Worm (Caenorhabditis elegans) whole organism, late embryonic: ENCODE data around the gene tbc-14.

Source experiments
- C08G9.2 ChIP-seq: sonication (generic microtip); optimal IDR thresholded peaks from 2 replicates; lab custom pipeline; 2016; ENCODE audit warnings: mild to moderate bottlenecking, missing genetic modification characterization, moderate library complexity, missing compliant biosample characterization
- K02D7.2 ChIP-seq: sonication (generic microtip); optimal IDR thresholded peaks from 2 replicates; lab custom pipeline; 2017; ENCODE audit warnings: mild to moderate bottlenecking, missing genetic modification characterization, missing compliant biosample characterization
- T23F11.4 ChIP-seq: fragments of 200-800 bp; sonication (Bioruptor generic); optimal IDR thresholded peaks from 2 replicates; lab custom pipeline; 2018; ENCODE audit warnings: mild to moderate bottlenecking, missing genetic modification characterization, missing compliant biosample characterization
- ama-1 ChIP-seq: fragments of 150-350 bp; optimal IDR thresholded peaks from 2 replicates; lab custom pipeline; 2014
- ceh-19 ChIP-seq: fragments of 200-800 bp; sonication (Bioruptor generic); optimal IDR thresholded peaks from 2 replicates; lab custom pipeline; 2018; ENCODE audit warnings: mild to moderate bottlenecking, missing genetic modification characterization, missing compliant biosample characterization
- ceh-22 ChIP-seq: sonication (generic microtip); optimal IDR thresholded peaks from 2 replicates; lab custom pipeline; 2017; ENCODE audit warnings: missing biosample characterization, missing genetic modification characterization
- ceh-31 ChIP-seq: sonication (generic microtip); optimal IDR thresholded peaks from 2 replicates; lab custom pipeline; 2016; ENCODE audit warnings: missing genetic modification characterization, missing compliant biosample characterization
- ceh-45 ChIP-seq: fragments of 200-800 bp; sonication (Bioruptor generic); IDR thresholded peaks from 2 replicates; pipeline ENCODE4 v1.3.6; 2022; ENCODE audit warnings: missing genetic modification reagents, missing genetic modification characterization, missing compliant biosample characterization
- ceh-48 ChIP-seq: sonication (generic microtip); optimal IDR thresholded peaks from 2 replicates; lab custom pipeline; 2016; ENCODE audit warnings: missing genetic modification characterization, inconsistent platforms, missing compliant biosample characterization
- ceh-6 ChIP-seq: fragments of 200-800 bp; sonication (Bioruptor generic); optimal IDR thresholded peaks from 2 replicates; lab custom pipeline; 2018; ENCODE audit warnings: mild to moderate bottlenecking, missing genetic modification characterization, missing compliant biosample characterization
- che-1 ChIP-seq: sonication (generic microtip); optimal IDR thresholded peaks from 2 replicates; lab custom pipeline; 2016; ENCODE audit warnings: mild to moderate bottlenecking, missing genetic modification characterization, missing compliant biosample characterization
- dmd-4 ChIP-seq: sonication (generic microtip); optimal IDR thresholded peaks from 2 replicates; lab custom pipeline; 2016; ENCODE audit warnings: borderline replicate concordance, missing genetic modification characterization, missing compliant biosample characterization
- dve-1 ChIP-seq: sonication (generic microtip); optimal IDR thresholded peaks from 2 replicates; lab custom pipeline; 2017; ENCODE audit warnings: antibody characterized with exemption, mild to moderate bottlenecking, missing genetic modification characterization, missing compliant biosample characterization
- elt-4 ChIP-seq: sonication (generic microtip); optimal IDR thresholded peaks from 2 replicates; lab custom pipeline; 2016; ENCODE audit warnings: missing genetic modification characterization, missing compliant biosample characterization
- eyg-1 ChIP-seq: sonication (generic microtip); optimal IDR thresholded peaks from 2 replicates; lab custom pipeline; 2016; ENCODE audit warnings: missing genotype, missing genetic modification characterization, missing compliant biosample characterization
- fkh-10 ChIP-seq: fragments of 150-350 bp; optimal IDR thresholded peaks from 2 replicates; lab custom pipeline; 2014; ENCODE audit warnings: missing biosample characterization, missing genetic modification reagents, missing genetic modification characterization
- fkh-6 ChIP-seq: sonication (generic microtip); optimal IDR thresholded peaks from 2 replicates; lab custom pipeline; 2016; ENCODE audit warnings: missing genetic modification characterization, missing compliant biosample characterization
- gmeb-2 ChIP-seq: sonication (generic microtip); optimal IDR thresholded peaks from 2 replicates; lab custom pipeline; 2016; ENCODE audit warnings: missing genetic modification characterization, inconsistent platforms, missing compliant biosample characterization
- hlh-15 ChIP-seq: sonication (generic microtip); optimal IDR thresholded peaks from 2 replicates; lab custom pipeline; 2016; ENCODE audit warnings: missing genetic modification characterization, missing compliant biosample characterization
- hlh-30 ChIP-seq: sonication (generic microtip); optimal IDR thresholded peaks from 2 replicates; lab custom pipeline; 2017; ENCODE audit warnings: antibody characterized with exemption, missing genetic modification characterization, missing compliant biosample characterization; ENCODE audit not compliant: insufficient read depth
- hlh-6 ChIP-seq: sonication (generic microtip); optimal IDR thresholded peaks from 2 replicates; lab custom pipeline; 2016; ENCODE audit warnings: missing genotype, missing genetic modification characterization, missing compliant biosample characterization
- hlh-8 ChIP-seq: sonication (generic microtip); optimal IDR thresholded peaks from 2 replicates; lab custom pipeline; 2016; ENCODE audit warnings: missing genotype, missing genetic modification characterization, missing compliant biosample characterization
- madf-2 ChIP-seq: sonication (generic microtip); optimal IDR thresholded peaks from 2 replicates; lab custom pipeline; 2017; ENCODE audit warnings: missing genetic modification characterization, missing compliant biosample characterization
- mec-3 ChIP-seq: sonication (generic microtip); optimal IDR thresholded peaks from 2 replicates; lab custom pipeline; 2016; ENCODE audit warnings: borderline replicate concordance, missing genetic modification characterization, missing compliant biosample characterization
- nfya-1 ChIP-seq: sonication (generic microtip); optimal IDR thresholded peaks from 2 replicates; lab custom pipeline; 2017; ENCODE audit warnings: missing genetic modification characterization, mild to moderate bottlenecking, missing compliant biosample characterization, antibody characterized with exemption, moderate library complexity
- nhr-11 ChIP-seq: fragments of 150-350 bp; optimal IDR thresholded peaks from 2 replicates; lab custom pipeline; 2014; ENCODE audit warnings: missing biosample characterization, missing genetic modification characterization
- nhr-232 ChIP-seq: sonication (generic microtip); optimal IDR thresholded peaks from 2 replicates; lab custom pipeline; 2016; ENCODE audit warnings: missing genetic modification characterization, missing compliant biosample characterization
- odd-2 ChIP-seq: sonication (generic microtip); optimal IDR thresholded peaks from 2 replicates; lab custom pipeline; 2017; ENCODE audit warnings: antibody characterized with exemption, mild to moderate bottlenecking, missing genetic modification characterization, missing compliant biosample characterization
- pag-3 ChIP-seq: sonication (generic microtip); optimal IDR thresholded peaks from 2 replicates; lab custom pipeline; 2016; ENCODE audit warnings: missing compliant biosample characterization, missing genetic modification characterization, borderline replicate concordance
- pat-9 ChIP-seq: fragments of 200-800 bp; sonication (Bioruptor generic); optimal IDR thresholded peaks from 2 replicates; lab custom pipeline; 2018; ENCODE audit warnings: mild to moderate bottlenecking, missing genetic modification characterization, moderate library complexity, missing compliant biosample characterization
- pax-1 ChIP-seq: fragments of 150-350 bp; optimal IDR thresholded peaks from 2 replicates; lab custom pipeline; 2014; ENCODE audit warnings: missing biosample characterization, missing genetic modification characterization
- pha-2 ChIP-seq: sonication (generic microtip); optimal IDR thresholded peaks from 2 replicates; lab custom pipeline; 2017; ENCODE audit warnings: mild to moderate bottlenecking, missing genetic modification characterization, missing compliant biosample characterization
- pros-1 ChIP-seq: fragments of 150-350 bp; optimal IDR thresholded peaks from 2 replicates; lab custom pipeline; 2014; ENCODE audit warnings: missing biosample characterization, missing genetic modification reagents, missing genetic modification characterization
- ref-2 ChIP-seq: sonication (generic microtip); optimal IDR thresholded peaks from 2 replicates; lab custom pipeline; 2016; ENCODE audit warnings: missing genetic modification characterization, missing compliant biosample characterization
- sdc-2 ChIP-seq: sonication (generic microtip); optimal IDR thresholded peaks from 2 replicates; lab custom pipeline; 2016; ENCODE audit warnings: missing genotype, missing genetic modification characterization, missing compliant biosample characterization
- sox-2 ChIP-seq: fragments of 200-800 bp; sonication (Bioruptor generic); IDR thresholded peaks from 2 replicates; pipeline ENCODE4 v1.3.6; 2022; ENCODE audit warnings: missing genetic modification reagents, missing genetic modification characterization, missing compliant biosample characterization
- tbx-2 ChIP-seq: sonication (generic microtip); optimal IDR thresholded peaks from 2 replicates; lab custom pipeline; 2016; ENCODE audit warnings: missing genetic modification characterization, missing compliant biosample characterization
- ttx-3 ChIP-seq: sonication (generic microtip); optimal IDR thresholded peaks from 2 replicates; lab custom pipeline; 2016; ENCODE audit warnings: missing genetic modification reagents, missing genetic modification characterization, missing compliant biosample characterization
- unc-3 ChIP-seq, 2 experiments: fragments of 200-800 bp in 1 of 2; sonication (Bioruptor generic) in 1 of 2; sonication (generic microtip) in 1 of 2; conservative IDR thresholded peaks in 1 of 2; optimal IDR thresholded peaks in 1 of 2; 2 replicates each; pipeline versions ENCODE4 v1.3.6 to Lab custom; 2016 to 2022; ENCODE audit warnings: missing compliant biosample characterization in 2 of 2, missing genetic modification characterization in 2 of 2, missing genetic modification reagents in 1 of 2
- unc-42 ChIP-seq: sonication (generic microtip); optimal IDR thresholded peaks from 2 replicates; lab custom pipeline; 2016; ENCODE audit warnings: missing genotype, missing genetic modification characterization, missing compliant biosample characterization
- unc-55 ChIP-seq: sonication (generic microtip); optimal IDR thresholded peaks from 2 replicates; lab custom pipeline; 2017; ENCODE audit warnings: missing biosample characterization, missing genetic modification reagents, missing genetic modification characterization
- zip-5 ChIP-seq: sonication (generic microtip); optimal IDR thresholded peaks from 2 replicates; lab custom pipeline; 2016; ENCODE audit warnings: missing genetic modification characterization, missing compliant biosample characterization

tbc-14 gene

ce11 chrII:13416552-13416951 is 30.8 kb downstream of the tbc-14 start:
- TF ChIP-seq elt-4 (tag; lab: Kevin White, UChicago) = no peak
- TF ChIP-seq ceh-48 (tag; lab: Kevin White, UChicago) = no peak
- TF ChIP-seq odd-2 = no peak
- TF ChIP-seq, all 69 proteins: peak for 0

ce11 chrII:13414554-13415057 is 32.8 kb downstream of the tbc-14 start, which contains the start of gene Y48E1C.1:
Y48E1C.1 (plus strand) TSS chrII:13415007.
- no peak for TF ChIP-seq ref-2 (tag; lab: Kevin White, UChicago)
- no peak for TF ChIP-seq pros-1
- TF ChIP-seq dmd-4 (tag; lab: Kevin White, UChicago) = no peak
- TF ChIP-seq hlh-15 (tag; lab: Kevin White, UChicago) = no peak
- no peak for TF ChIP-seq pag-3 (tag; lab: Kevin White, UChicago)
- no peak for TF ChIP-seq unc-3 (GFP tag; conservative IDR thresholded peaks at IDR 0.05; lab: Robert Waterston, UW)
- TF ChIP-seq unc-3 (tag; optimal IDR thresholded peaks at IDR 0.05; lab: Kevin White, UChicago) = no peak
- no peak for TF ChIP-seq unc-55
- no peak for TF ChIP-seq pax-1
- no peak for TF ChIP-seq fkh-6 (tag; lab: Kevin White, UChicago)
- TF ChIP-seq sox-2 (GFP tag; lab: Robert Waterston, UW) = no peak
- TF ChIP-seq madf-2 (tag; lab: Kevin White, UChicago) = no peak
- no peak for TF ChIP-seq ceh-45 (GFP tag; lab: Robert Waterston, UW)
- no peak for TF ChIP-seq ceh-6 (GFP tag; lab: Kevin White, UChicago)
- no peak for TF ChIP-seq nhr-232 (tag; lab: Kevin White, UChicago)
- TF ChIP-seq C08G9.2 (tag; lab: Kevin White, UChicago) = no peak
- TF ChIP-seq dve-1 (tag; lab: Kevin White, UChicago) = no peak
- no peak for TF ChIP-seq mec-3 (tag; lab: Kevin White, UChicago)
- no peak for TF ChIP-seq pha-2 (tag; lab: Kevin White, UChicago)
- TF ChIP-seq, all 69 proteins: peak for 0

ce11 chrII:13414099-13414498 is 33.3 kb downstream of the tbc-14 start:
- TF ChIP-seq ceh-48 (tag; lab: Kevin White, UChicago) = peak; percentile 91
- no peak for TF ChIP-seq pat-9 (tag; lab: Kevin White, UChicago)
- no peak for TF ChIP-seq hlh-15 (tag; lab: Kevin White, UChicago)
- TF ChIP-seq, all 69 proteins: peak for 1

ce11 chrII:13412335-13412734 is 35.1 kb downstream of the tbc-14 start, which contains the start of gene Y48C3A.18:
Y48C3A.18 (plus strand) TSS chrII:13412635.
- TF ChIP-seq ceh-22 (tag; lab: Kevin White, UChicago) (no peak), nhr-11 (tag; lab: Kevin White, UChicago) (no peak), mec-3 (tag; lab: Kevin White, UChicago) (no peak), gmeb-2 (tag; lab: Kevin White, UChicago) (no peak), sdc-2 (tag; lab: Kevin White, UChicago) (no peak), ceh-19 (GFP tag; lab: Kevin White, UChicago) (no peak), ceh-45 (GFP tag; lab: Robert Waterston, UW) (no peak), pha-2 (tag; lab: Kevin White, UChicago) (no peak), hlh-8 (tag; lab: Kevin White, UChicago) (no peak), T23F11.4 (GFP tag; lab: Kevin White, UChicago) (no peak), eyg-1 (tag; lab: Kevin White, UChicago) (no peak), ceh-31 (no peak), zip-5 (no peak), unc-55 (no peak), nhr-232 (tag; lab: Kevin White, UChicago) (no peak)

ce11 chrII:13405840-13406239 is 41.6 kb downstream of the tbc-14 start, which contains the start of gene efl-2:
efl-2 (plus strand) TSS chrII:13406140.
- TF ChIP-seq ceh-48 (tag; lab: Kevin White, UChicago) = no peak
- no peak for TF ChIP-seq ttx-3
- TF ChIP-seq gmeb-2 (tag; lab: Kevin White, UChicago) = no peak
- no peak for TF ChIP-seq ama-1 (lab: Kevin White, UChicago)
- no peak for TF ChIP-seq fkh-10 (GFP tag; lab: Kevin White, UChicago)
- TF ChIP-seq madf-2 (tag; lab: Kevin White, UChicago) = no peak
- no peak for TF ChIP-seq K02D7.2
- no peak for TF ChIP-seq nfya-1 (tag; lab: Kevin White, UChicago)
- no peak for TF ChIP-seq che-1
- no peak for TF ChIP-seq hlh-6 (tag; lab: Kevin White, UChicago)
- no peak for TF ChIP-seq tbx-2
- no peak for TF ChIP-seq odd-2
- TF ChIP-seq hlh-30 (tag; lab: Kevin White, UChicago) = no peak
- TF ChIP-seq unc-42 (tag; lab: Kevin White, UChicago) = no peak
